Fruit fly (Drosophila melanogaster): ENCODE results near the gene Rab1.

Gene Rab1

DNA sequence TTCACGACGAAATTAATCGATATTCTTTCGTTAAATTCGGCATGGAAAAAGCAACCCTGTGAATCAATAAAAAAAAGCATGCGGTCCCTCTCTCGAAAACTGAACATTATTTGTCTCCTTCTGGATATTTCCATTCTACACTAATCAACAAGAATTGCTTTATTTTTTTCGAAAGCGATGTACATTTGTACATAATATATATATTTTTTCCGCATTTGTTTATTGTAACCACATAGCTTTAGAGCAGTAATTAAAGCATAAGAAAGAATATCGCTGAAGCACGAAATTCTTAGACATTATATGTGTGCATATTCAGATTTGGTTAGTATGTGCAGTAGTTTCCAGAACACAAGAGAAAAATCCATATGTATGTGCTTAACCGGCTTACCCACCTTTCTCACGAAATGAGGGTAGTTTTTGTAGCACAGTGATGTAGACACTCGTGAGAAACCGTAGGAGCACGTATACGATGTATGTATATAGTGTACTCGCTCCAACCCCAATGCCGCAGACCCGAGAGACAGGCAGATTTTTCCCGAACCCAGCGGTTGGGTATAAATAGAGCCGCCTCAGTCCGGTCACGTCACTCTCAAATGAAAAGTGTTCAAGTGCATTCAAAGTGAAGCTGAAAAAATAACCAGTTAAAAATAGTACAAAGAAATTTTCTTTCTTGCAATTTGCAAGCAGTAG, 27.3 kb upstream of the Rab1 start (continued):
- TF ChIP-seq CG15073 (GFP tag; optimal IDR thresholded peaks at IDR 0.05) (no peak), Hey (tag; optimal IDR thresholded peaks at IDR 0.05) (no peak), ham (GFP tag; IDR thresholded peaks at IDR 0.05) (no peak), CG8089 (GFP tag; optimal IDR thresholded peaks at IDR 0.05) (peak; percentile 27), vnd (GFP tag; IDR thresholded peaks at IDR 0.05; ENCODE audit: partially characterized antibody) (no peak), HHEX (GFP tag; optimal IDR thresholded peaks at IDR 0.05) (peak; percentile 80), MTF-1 (GFP tag; optimal IDR thresholded peaks at IDR 0.05; ENCODE audit: borderline replicate concordance) (peak; percentile 60), jumu (GFP tag; optimal IDR thresholded peaks at IDR 0.05) (no peak), emc (GFP tag; optimal IDR thresholded peaks at IDR 0.05) (no peak), twi (tag; optimal IDR thresholded peaks at IDR 0.05) (peak; percentile 87), TFAM (GFP tag; optimal IDR thresholded peaks at IDR 0.05) (peak; percentile 58), Atf6 (GFP tag; IDR thresholded peaks at IDR 0.05) (no peak), Hr51 (GFP tag; optimal IDR thresholded peaks at IDR 0.05) (peak; percentile 73 to 90), wek (GFP tag; optimal IDR thresholded peaks at IDR 0.05) (peak; percentile 60), da (GFP tag; optimal IDR thresholded peaks at IDR 0.05) (no peak), HLH4C (GFP tag; IDR thresholded peaks at IDR 0.05; ENCODE audit: partially characterized antibody) (no peak), bab2 (GFP tag; optimal IDR thresholded peaks at IDR 0.05) (peak; percentile 62), Optix (GFP tag; IDR thresholded peaks at IDR 0.05) (no peak), nmo (GFP tag; optimal IDR thresholded peaks at IDR 0.05) (peak; percentile 85), CG7839 (tag; optimal IDR thresholded peaks at IDR 0.05) (peak; percentile 91), CG8359 (GFP tag; optimal IDR thresholded peaks at IDR 0.05; ENCODE audit: borderline replicate concordance) (peak; percentile 66), seq (GFP tag; IDR thresholded peaks at IDR 0.05) (no peak), lbe (GFP tag; optimal IDR thresholded peaks at IDR 0.05) (peak; percentile 91), salm (tag; optimal IDR thresholded peaks at IDR 0.05) (peak; percentile 53), pfk (GFP tag; optimal IDR thresholded peaks at IDR 0.05) (peak; percentile 22), sima (GFP tag; optimal IDR thresholded peaks at IDR 0.05) (no peak), grau (tag; optimal IDR thresholded peaks at IDR 0.05) (peak; percentile 94), CG1603 (tag; optimal IDR thresholded peaks at IDR 0.05) (peak; percentile 20), Side (GFP tag; optimal IDR thresholded peaks at IDR 0.05) (peak; percentile 48), lilli (GFP tag; optimal IDR thresholded peaks at IDR 0.05) (peak; percentile 84), fd64A (GFP tag; optimal IDR thresholded peaks at IDR 0.05) (peak; percentile 14), chn (GFP tag; optimal IDR thresholded peaks at IDR 0.05) (peak; percentile 75), CG10543 (GFP tag; optimal IDR thresholded peaks at IDR 0.05) (peak; percentile 86), sr (GFP tag; IDR thresholded peaks at IDR 0.05) (no peak), CG17328 (GFP tag; IDR thresholded peaks at IDR 0.05) (no peak), repo (GFP tag; optimal IDR thresholded peaks at IDR 0.05) (peak; percentile 44), CG18011 (GFP tag; optimal IDR thresholded peaks at IDR 0.05) (peak; percentile 59), D19A (tag; optimal IDR thresholded peaks at IDR 0.05) (peak; percentile 90), CG2120 (GFP tag; optimal IDR thresholded peaks at IDR 0.05) (peak; percentile 93), Meics (GFP tag; optimal IDR thresholded peaks at IDR 0.05) (peak; percentile 91), klu (GFP tag; IDR thresholded peaks at IDR 0.05) (no peak), CG2875 (GFP tag; optimal IDR thresholded peaks at IDR 0.05) (peak; percentile 8), her (GFP tag; optimal IDR thresholded peaks at IDR 0.05) (peak; percentile 58), tap (tag; optimal IDR thresholded peaks at IDR 0.05) (peak; percentile 91), Dfd (GFP tag; optimal IDR thresholded peaks at IDR 0.05) (no peak), unpg (GFP tag; optimal IDR thresholded peaks at IDR 0.05) (peak; percentile 75), CG9727 (GFP tag; optimal IDR thresholded peaks at IDR 0.05) (peak; percentile 86), HmgD (GFP tag; optimal IDR thresholded peaks at IDR 0.05) (peak; percentile 74), crp (GFP tag; optimal IDR thresholded peaks at IDR 0.05) (peak in 1 of 2 experiments; percentile 46)

Data from whole organism, embryonic.